Fruit fly (Drosophila melanogaster) whole organism, embryonic: ENCODE measurements around the gene CG13239.

Experiments
- Aef1 ChIP-seq: fragments of 200-800 bp; sonication (Bioruptor generic); IDR thresholded peaks from 3 replicates; pipeline ENCODE4 v1.3.6; 2022; ENCODE audit warnings: missing biosample characterization, missing genetic modification characterization
- Atf6 ChIP-seq: fragments of 200-800 bp; sonication (Bioruptor generic); IDR thresholded peaks from 2 replicates; pipeline ENCODE4 v1.3.6; 2022; ENCODE audit warnings: missing biosample characterization, missing genetic modification characterization
- CG10321 ChIP-seq: fragments of 200-800 bp; sonication (Bioruptor generic); IDR thresholded peaks from 2 replicates; pipeline ENCODE4 v1.3.6; 2022; ENCODE audit warnings: missing biosample characterization, missing genetic modification characterization
- CG10979 ChIP-seq: fragments of 200-800 bp; sonication (Bioruptor generic); optimal IDR thresholded peaks from 2 replicates; lab custom pipeline; 2018; ENCODE audit warnings: missing biosample characterization, mild to moderate bottlenecking, missing genetic modification characterization, moderate library complexity
- CG11085 ChIP-seq: fragments of 200-800 bp; sonication (Bioruptor generic); IDR thresholded peaks from 2 replicates; pipeline ENCODE4 v1.3.6; 2022; ENCODE audit warnings: missing biosample characterization, missing genetic modification characterization
- CG11723 ChIP-seq: fragments of 200-800 bp; sonication (Bioruptor generic); optimal IDR thresholded peaks from 2 replicates; lab custom pipeline; 2017; ENCODE audit warnings: missing biosample characterization, mild to moderate bottlenecking, missing genetic modification characterization
- CG13775 ChIP-seq: fragments of 200-800 bp; sonication (Bioruptor generic); optimal IDR thresholded peaks from 3 replicates; lab custom pipeline; 2017; ENCODE audit warnings: missing biosample characterization, mild to moderate bottlenecking, missing genetic modification characterization
- CG14050 ChIP-seq: fragments of 200-800 bp; sonication (Bioruptor generic); IDR thresholded peaks from 3 replicates; pipeline ENCODE4 v1.3.6; 2022; ENCODE audit warnings: missing biosample characterization, missing genetic modification characterization
- CG15073 ChIP-seq: fragments of 200-800 bp; sonication (Bioruptor generic); optimal IDR thresholded peaks from 2 replicates; lab custom pipeline; 2016; ENCODE audit warnings: missing biosample characterization, missing genetic modification characterization
- CG15269 ChIP-seq: fragments of 200-800 bp; sonication (Bioruptor generic); optimal IDR thresholded peaks from 2 replicates; lab custom pipeline; 2018; ENCODE audit warnings: missing biosample characterization, mild to moderate bottlenecking, missing genetic modification characterization, moderate library complexity
- CG15479 ChIP-seq: fragments of 200-800 bp; sonication (Bioruptor generic); optimal IDR thresholded peaks from 3 replicates; lab custom pipeline; 2019; ENCODE audit warnings: missing biosample characterization, mild to moderate bottlenecking, missing genetic modification characterization, moderate library complexity
- CG18476 ChIP-seq: fragments of 200-800 bp; sonication (Bioruptor generic); optimal IDR thresholded peaks from 2 replicates; lab custom pipeline; 2016; ENCODE audit warnings: missing biosample characterization, mild to moderate bottlenecking, missing genetic modification characterization
- CG18599 ChIP-seq: fragments of 200-800 bp; sonication (Bioruptor generic); optimal IDR thresholded peaks from 3 replicates; lab custom pipeline; 2017; ENCODE audit warnings: missing biosample characterization, missing genetic modification characterization, mild to moderate bottlenecking, moderate library complexity, missing genetic modification reagents
- CG18619 ChIP-seq: fragments of 200-800 bp; sonication (Bioruptor generic); optimal IDR thresholded peaks from 3 replicates; lab custom pipeline; 2017; ENCODE audit warnings: missing biosample characterization, mild to moderate bottlenecking, missing genetic modification characterization
- CG30403 ChIP-seq: fragments of 200-800 bp; sonication (Bioruptor generic); optimal IDR thresholded peaks from 3 replicates; lab custom pipeline; 2016; ENCODE audit warnings: missing biosample characterization, missing genetic modification characterization
- CG32532 ChIP-seq: fragments of 200-800 bp; sonication (Bioruptor generic); IDR thresholded peaks from 2 replicates; pipeline ENCODE4 v1.3.6; 2022; ENCODE audit warnings: missing biosample characterization, missing genetic modification characterization
- CG34422 ChIP-seq: fragments of 200-800 bp; sonication (Bioruptor generic); IDR thresholded peaks from 3 replicates; pipeline ENCODE4 v1.3.6; 2022; ENCODE audit warnings: missing biosample characterization, missing genetic modification characterization
- CG4854 ChIP-seq: fragments of 200-800 bp; sonication (Bioruptor generic); optimal IDR thresholded peaks from 2 replicates; lab custom pipeline; 2016; ENCODE audit warnings: missing biosample characterization, missing genetic modification characterization, inconsistent platforms
- CG6654 ChIP-seq: fragments of 200-800 bp; sonication (Bioruptor generic); optimal IDR thresholded peaks from 2 replicates; lab custom pipeline; 2017; ENCODE audit warnings: missing biosample characterization, mild to moderate bottlenecking, missing genetic modification characterization
- CG7372 ChIP-seq: fragments of 200-800 bp; sonication (Bioruptor generic); IDR thresholded peaks from 2 replicates; pipeline ENCODE4 v1.3.6; 2022; ENCODE audit warnings: missing biosample characterization, missing genetic modification characterization
- CkIIα-i1 ChIP-seq: fragments of 200-800 bp; sonication (Bioruptor generic); IDR thresholded peaks from 2 replicates; pipeline ENCODE4 v1.3.6; 2022; ENCODE audit warnings: missing biosample characterization, missing genetic modification characterization
- HLHmδ ChIP-seq: fragments of 200-800 bp; sonication (Bioruptor generic); optimal IDR thresholded peaks from 2 replicates; lab custom pipeline; 2018; ENCODE audit warnings: missing biosample characterization, mild to moderate bottlenecking, missing genetic modification characterization, moderate library complexity
- Hmr ChIP-seq: fragments of 200-800 bp; sonication (Bioruptor generic); optimal IDR thresholded peaks from 3 replicates; lab custom pipeline; 2017; ENCODE audit warnings: mild to moderate bottlenecking, missing biosample characterization, missing genetic modification reagents, missing genetic modification characterization
- Hr3 ChIP-seq: fragments of 200-800 bp; sonication (Bioruptor generic); optimal IDR thresholded peaks from 3 replicates; lab custom pipeline; 2016; ENCODE audit warnings: missing biosample characterization, missing genetic modification characterization
- MTF-1 ChIP-seq: fragments of 200-800 bp; sonication (Bioruptor generic); optimal IDR thresholded peaks from 2 replicates; lab custom pipeline; 2018; ENCODE audit warnings: missing biosample characterization, mild to moderate bottlenecking, missing genetic modification characterization, borderline replicate concordance
- Meics ChIP-seq: fragments of 200-800 bp; sonication (Bioruptor generic); optimal IDR thresholded peaks from 2 replicates; lab custom pipeline; 2017; ENCODE audit warnings: missing biosample characterization, mild to moderate bottlenecking, missing genetic modification characterization
- Mes4 ChIP-seq: fragments of 200-800 bp; sonication (Bioruptor generic); optimal IDR thresholded peaks from 2 replicates; lab custom pipeline; 2016; ENCODE audit warnings: missing biosample characterization, missing genetic modification characterization
- NC2β ChIP-seq: fragments of 200-800 bp; sonication (Bioruptor generic); optimal IDR thresholded peaks from 2 replicates; lab custom pipeline; 2016; ENCODE audit warnings: missing biosample characterization, missing genetic modification characterization
- Rx ChIP-seq: fragments of 200-800 bp; sonication (Bioruptor generic); IDR thresholded peaks from 2 replicates; pipeline ENCODE4 v1.3.6; 2022; ENCODE audit warnings: missing biosample characterization, missing genetic modification characterization
- Tbp ChIP-seq: fragments of >200 bp; optimal IDR thresholded peaks from 2 replicates; lab custom pipeline; 2018; ENCODE audit warnings: missing biosample characterization, missing genetic modification characterization
- amos ChIP-seq: fragments of 200-800 bp; sonication (Bioruptor generic); IDR thresholded peaks from 2 replicates; pipeline ENCODE4 v1.3.6; 2022; ENCODE audit warnings: missing biosample characterization, missing genetic modification characterization; ENCODE audit not compliant: partially characterized antibody
- ase ChIP-seq: fragments of 200-800 bp; sonication (Bioruptor generic); IDR thresholded peaks from 3 replicates; pipeline ENCODE4 v1.3.6; 2022; ENCODE audit warnings: missing biosample characterization, missing genetic modification characterization
- bbx ChIP-seq: fragments of 200-800 bp; sonication (Bioruptor generic); IDR thresholded peaks from 2 replicates; pipeline ENCODE4 v1.3.6; 2022; ENCODE audit warnings: missing biosample characterization, missing genetic modification characterization; ENCODE audit not compliant: partially characterized antibody
- bcd ChIP-seq: fragments of 200-800 bp; sonication (Bioruptor generic); optimal IDR thresholded peaks from 2 replicates; lab custom pipeline; 2017; ENCODE audit warnings: missing biosample characterization, mild to moderate bottlenecking, missing genetic modification characterization
- chn ChIP-seq: fragments of 200-800 bp; sonication (Bioruptor generic); optimal IDR thresholded peaks from 2 replicates; lab custom pipeline; 2016; ENCODE audit warnings: missing biosample characterization, missing genetic modification characterization
- emc ChIP-seq: fragments of 200-800 bp; sonication (Bioruptor generic); optimal IDR thresholded peaks from 2 replicates; lab custom pipeline; 2016; ENCODE audit warnings: missing biosample characterization, missing genetic modification characterization
- ems ChIP-seq: fragments of 200-800 bp; sonication (Bioruptor generic); optimal IDR thresholded peaks from 3 replicates; lab custom pipeline; 2016; ENCODE audit warnings: missing biosample characterization, missing genetic modification characterization
- fu2 ChIP-seq: fragments of 200-800 bp; sonication (Bioruptor generic); optimal IDR thresholded peaks from 2 replicates; lab custom pipeline; 2016; ENCODE audit warnings: missing biosample characterization, missing genetic modification characterization
- pan ChIP-seq, 4 experiments: fragments of >200 bp in 3 of 4; fragments of 200-800 bp in 1 of 4; sonication (Bioruptor generic) in 1 of 4; optimal IDR thresholded peaks in 3 of 4; IDR thresholded peaks in 1 of 4; 2 replicates each; pipeline versions ENCODE4 v1.3.6 to Lab custom; 2017 to 2022; ENCODE audit warnings: missing biosample characterization in 2 of 4, missing genetic modification characterization in 2 of 4, mixed read lengths in 1 of 4
- pho ChIP-seq: fragments of 200-800 bp; sonication (Bioruptor generic); optimal IDR thresholded peaks from 2 replicates; lab custom pipeline; 2016; ENCODE audit warnings: missing biosample characterization, missing genetic modification characterization
- phol ChIP-seq: fragments of 200-800 bp; sonication (Bioruptor generic); optimal IDR thresholded peaks from 3 replicates; lab custom pipeline; 2018; ENCODE audit warnings: missing biosample characterization, mild to moderate bottlenecking, missing genetic modification characterization, moderate library complexity
- pita ChIP-seq: fragments of 200-800 bp; sonication (Bioruptor generic); optimal IDR thresholded peaks from 2 replicates; lab custom pipeline; 2017; ENCODE audit warnings: missing biosample characterization, mild to moderate bottlenecking, missing genetic modification characterization
- repo ChIP-seq: fragments of 200-800 bp; sonication (Bioruptor generic); optimal IDR thresholded peaks from 2 replicates; lab custom pipeline; 2016; ENCODE audit warnings: missing biosample characterization, missing genetic modification characterization
- ro ChIP-seq: fragments of 200-800 bp; sonication (Bioruptor generic); IDR thresholded peaks from 2 replicates; pipeline ENCODE4 v1.3.6; 2022; ENCODE audit warnings: missing biosample characterization, missing genetic modification characterization
- sisA ChIP-seq: fragments of 200-800 bp; sonication (Bioruptor generic); IDR thresholded peaks from 2 replicates; pipeline ENCODE4 v1.3.6; 2022; ENCODE audit warnings: missing biosample characterization, missing genetic modification characterization
- sna ChIP-seq: fragments of 200-800 bp; sonication (Bioruptor generic); IDR thresholded peaks from 2 replicates; pipeline ENCODE4 v1.3.6; 2022; ENCODE audit warnings: missing biosample characterization, missing genetic modification characterization; ENCODE audit not compliant: partially characterized antibody
- twi ChIP-seq: fragments of 200-800 bp; optimal IDR thresholded peaks from 2 replicates; lab custom pipeline; 2019; ENCODE audit warnings: missing biosample characterization, mild to moderate bottlenecking, missing genetic modification characterization, moderate library complexity
- vfl ChIP-seq: fragments of 200-800 bp; sonication (Bioruptor generic); optimal IDR thresholded peaks from 2 replicates; lab custom pipeline; 2016; ENCODE audit warnings: missing biosample characterization, missing genetic modification characterization
- z ChIP-seq: fragments of 200-800 bp; sonication (Bioruptor generic); IDR thresholded peaks from 3 replicates; pipeline ENCODE4 v1.3.6; 2022; ENCODE audit warnings: missing biosample characterization, missing genetic modification characterization

Gene CG13239

dm6 chr3L:22863367-22864078 lies 2.9 kb downstream of the CG13239 start, which contains the start of gene CG33169 (continued):
- TF ChIP-seq pan (optimal IDR thresholded peaks at IDR 0.05; lab: Kevin White, UChicago) (no peak), pan (GFP tag; optimal IDR thresholded peaks at IDR 0.05 in 1 of 2, IDR thresholded peaks at IDR 0.05 in 1 of 2) (peak in 1 of 2 experiments; percentile 81), Tbp (GFP tag; lab: Kevin White, UChicago) (no peak), CG10979 (tag; lab: Kevin White, UChicago) (peak; percentile 30), CG32532 (peak; percentile 88), bcd (GFP tag; lab: Kevin White, UChicago) (peak; percentile 88), CG18619 (GFP tag; lab: Kevin White, UChicago) (peak; percentile 79), CG14050 (GFP tag; lab: Robert Waterston, UW) (peak; percentile 60), pita (GFP tag; lab: Kevin White, UChicago) (no peak), Meics (GFP tag; lab: Kevin White, UChicago) (peak; percentile 84), fu2 (peak; percentile 91), CG30403 (GFP tag; lab: Kevin White, UChicago) (peak; percentile 78), CG6654 (GFP tag; lab: Kevin White, UChicago) (no peak), HLHmδ (peak; percentile 59), z (no peak), amos (GFP tag; lab: Robert Waterston, UW) (peak; percentile 76), ase (peak; percentile 83), ro (GFP tag; lab: Robert Waterston, UW) (peak; percentile 73; the same call in 1 of the 2 replicates), sna (peak; percentile 39; the same call in 1 of the 2 replicates), bbx (peak; percentile 71), CG34422 (GFP tag; lab: Robert Waterston, UW) (peak; percentile 95), chn (GFP tag; lab: Kevin White, UChicago) (peak; percentile 88), ems (peak; percentile 86), CkIIα-i1 (GFP tag; lab: Robert Waterston, UW) (no peak), CG15073 (GFP tag; lab: Kevin White, UChicago) (no peak), CG18476 (peak; percentile 46), pho (GFP tag; lab: Kevin White, UChicago) (peak; percentile 91), Aef1 (GFP tag; lab: Robert Waterston, UW) (peak; percentile 89), CG4854 (GFP tag; lab: Kevin White, UChicago) (peak; percentile 85), CG10321 (GFP tag; lab: Robert Waterston, UW) (peak; percentile 56; the same call in 1 of the 2 replicates), Hmr (GFP tag; lab: Kevin White, UChicago) (peak; percentile 92), twi (tag; lab: Kevin White, UChicago) (peak; percentile 52), CG15479 (GFP tag; lab: Kevin White, UChicago) (no peak), CG13775 (peak; percentile 57), CG11085 (GFP tag; lab: Robert Waterston, UW) (peak; percentile 95), sisA (peak; percentile 88), Rx (GFP tag; lab: Robert Waterston, UW) (peak; percentile 81), phol (tag; lab: Kevin White, UChicago) (peak; percentile 76), NC2β (GFP tag; lab: Kevin White, UChicago) (peak; percentile 84), emc (GFP tag; lab: Kevin White, UChicago) (peak; percentile 88), Mes4 (GFP tag; lab: Kevin White, UChicago) (peak; percentile 75), repo (GFP tag; lab: Kevin White, UChicago) (peak; percentile 87), vfl (GFP tag; lab: Kevin White, UChicago) (peak; percentile 93), MTF-1 (GFP tag; lab: Kevin White, UChicago) (peak; percentile 76), Hr3 (GFP tag; lab: Kevin White, UChicago) (peak; percentile 98), Atf6 (GFP tag; lab: Robert Waterston, UW) (peak; percentile 46; the same call in 1 of the 2 replicates), CG7372 (GFP tag; lab: Robert Waterston, UW) (peak; percentile 69), CG11723 (GFP tag; lab: Kevin White, UChicago) (peak; percentile 56), CG18599 (GFP tag; lab: Kevin White, UChicago) (peak; percentile 86), CG15269 (tag; lab: Kevin White, UChicago) (peak; percentile 69)
